Fruit fly (Drosophila melanogaster) whole organism, prepupa: Measurements from ENCODE around the gene CG3285.

Source experiments
- Blimp-1 ChIP-seq: fragments of 200-800 bp; sonication (Bioruptor generic); optimal IDR thresholded peaks from 3 replicates; lab custom pipeline; 2017; ENCODE audit warnings: missing biosample characterization, missing genetic modification characterization, mild to moderate bottlenecking, moderate library complexity, missing genetic modification reagents
- CG4318 ChIP-seq: fragments of 200-800 bp; sonication (Bioruptor generic); optimal IDR thresholded peaks from 3 replicates; lab custom pipeline; 2017; ENCODE audit warnings: missing biosample characterization, mild to moderate bottlenecking, missing genetic modification characterization
- CG6276 ChIP-seq: fragments of 200-800 bp; sonication (Bioruptor generic); optimal IDR thresholded peaks from 2 replicates; lab custom pipeline; 2017; ENCODE audit warnings: missing biosample characterization, mild to moderate bottlenecking, missing genetic modification characterization
- CG6854 ChIP-seq: fragments of 200-800 bp; sonication (Bioruptor generic); optimal IDR thresholded peaks from 2 replicates; lab custom pipeline; 2017; ENCODE audit warnings: missing biosample characterization, mild to moderate bottlenecking, missing genetic modification characterization
- Ets21C ChIP-seq: fragments of 200-800 bp; sonication (Bioruptor generic); optimal IDR thresholded peaks from 3 replicates; lab custom pipeline; 2016; ENCODE audit warnings: missing biosample characterization, missing genetic modification characterization
- Gug ChIP-seq: fragments of 200-800 bp; sonication (Bioruptor generic); IDR thresholded peaks from 2 replicates; pipeline ENCODE4 v1.3.6; 2022; ENCODE audit warnings: missing biosample characterization, missing genetic modification characterization
- Hr39 ChIP-seq: fragments of 200-800 bp; sonication (Bioruptor generic); optimal IDR thresholded peaks from 2 replicates; lab custom pipeline; 2016; ENCODE audit warnings: missing biosample characterization, missing genetic modification characterization
- Hr4 ChIP-seq: fragments of 200-800 bp; sonication (Bioruptor generic); optimal IDR thresholded peaks from 3 replicates; lab custom pipeline; 2016; ENCODE audit warnings: missing biosample characterization, missing genetic modification characterization
- Smox ChIP-seq: fragments of 200-800 bp; sonication (Bioruptor generic); optimal IDR thresholded peaks from 3 replicates; lab custom pipeline; 2016; ENCODE audit warnings: missing biosample characterization, missing genetic modification characterization
- acj6 ChIP-seq: fragments of 200-800 bp; sonication (Bioruptor generic); optimal IDR thresholded peaks from 3 replicates; lab custom pipeline; 2016; ENCODE audit warnings: missing biosample characterization, missing genetic modification characterization
- dsx ChIP-seq: fragments of 200-800 bp; optimal IDR thresholded peaks from 3 replicates; lab custom pipeline; 2019; ENCODE audit warnings: missing biosample characterization, mild to moderate bottlenecking, missing genetic modification characterization, moderate library complexity; ENCODE audit not compliant: poor library complexity, severe bottlenecking
- eg ChIP-seq: fragments of 200-800 bp; sonication (Bioruptor generic); IDR thresholded peaks from 3 replicates; pipeline ENCODE4 v1.3.6; 2022; ENCODE audit warnings: missing biosample characterization, missing genetic modification characterization
- esn ChIP-seq: fragments of 200-800 bp; sonication (Bioruptor generic); optimal IDR thresholded peaks from 2 replicates; lab custom pipeline; 2016; ENCODE audit warnings: missing biosample characterization, mild to moderate bottlenecking, missing genetic modification characterization, moderate library complexity
- spab ChIP-seq: fragments of 200-800 bp; sonication (Bioruptor generic); optimal IDR thresholded peaks from 2 replicates; lab custom pipeline; 2017; ENCODE audit warnings: missing biosample characterization, mild to moderate bottlenecking, missing genetic modification characterization, missing genetic modification reagents

- TF ChIP-seq dsx (GFP tag; lab: Kevin White, UChicago) = no peak
- no peak for TF ChIP-seq CG6854 (GFP tag; lab: Kevin White, UChicago)
- no peak for TF ChIP-seq Smox (GFP tag; lab: Kevin White, UChicago)
- no peak for TF ChIP-seq CG4318 (GFP tag; lab: Kevin White, UChicago)
- TF ChIP-seq esn (GFP tag; lab: Kevin White, UChicago) = no peak
- TF ChIP-seq Hr39 (GFP tag; lab: Kevin White, UChicago) = no peak
- TF ChIP-seq Hr4 (GFP tag; lab: Kevin White, UChicago) = no peak
- TF ChIP-seq acj6 = no peak
- no peak for TF ChIP-seq spab (GFP tag; lab: Kevin White, UChicago)
- TF ChIP-seq Gug (GFP tag; lab: Robert Waterston, UW) = no peak
- TF ChIP-seq Blimp-1 (GFP tag; lab: Kevin White, UChicago) = no peak
- TF ChIP-seq CG6276 (GFP tag; lab: Kevin White, UChicago) = no peak
- TF ChIP-seq eg (GFP tag; lab: Robert Waterston, UW) = no peak
- no peak for TF ChIP-seq Ets21C (GFP tag; lab: Kevin White, UChicago)
Observed at dm6 chr2L:3369822-3370221, 39.1 kb downstream of the CG3285 start.
